Fruit fly (Drosophila melanogaster): ENCODE data around the gene Cht2.

Gene Cht2

dm6 chr3L:1755458-1755984, at the start of gene Cht2:
Cht2 (minus strand) TSS chr3L:1755934.
- TF ChIP-seq pad (GFP tag; optimal IDR thresholded peaks at IDR 0.05) (peak; percentile 71), Mnt (GFP tag; optimal IDR thresholded peaks at IDR 0.05) (peak; percentile 20), Hr96 (GFP tag; optimal IDR thresholded peaks at IDR 0.05) (no peak), toe (GFP tag; optimal IDR thresholded peaks at IDR 0.05) (no peak), cnc (optimal IDR thresholded peaks at IDR 0.05) (no peak), tj (GFP tag; optimal IDR thresholded peaks at IDR 0.05) (peak; percentile 52), ovo (GFP tag; optimal IDR thresholded peaks at IDR 0.05) (no peak), CG33017 (tag; optimal IDR thresholded peaks at IDR 0.05) (no peak)

- TF ChIP-seq kay (GFP tag; ENCODE audit: borderline replicate concordance) (no peak), cnc (optimal IDR thresholded peaks at IDR 0.05) (no peak), CG7101 (tag; optimal IDR thresholded peaks at IDR 0.05) (no peak), toe (GFP tag; optimal IDR thresholded peaks at IDR 0.05) (peak; percentile 39), CG7045 (GFP tag; optimal IDR thresholded peaks at IDR 0.05) (no peak), tj (GFP tag; optimal IDR thresholded peaks at IDR 0.05) (no peak), Hr96 (GFP tag; optimal IDR thresholded peaks at IDR 0.05) (no peak), ovo (GFP tag; optimal IDR thresholded peaks at IDR 0.05) (no peak), CG33017 (tag; optimal IDR thresholded peaks at IDR 0.05) (no peak), CG12768 (GFP tag; optimal IDR thresholded peaks at IDR 0.05) (no peak), CG11617 (GFP tag; optimal IDR thresholded peaks at IDR 0.05) (peak; percentile 17), Crg-1 (GFP tag; optimal IDR thresholded peaks at IDR 0.05) (no peak), CG5204 (GFP tag; optimal IDR thresholded peaks at IDR 0.05) (no peak), bab1 (GFP tag; optimal IDR thresholded peaks at IDR 0.05) (peak; percentile 45), pad (GFP tag; optimal IDR thresholded peaks at IDR 0.05) (peak; percentile 4), cic (GFP tag; optimal IDR thresholded peaks at IDR 0.05) (peak; percentile 22), CG14711 (tag; optimal IDR thresholded peaks at IDR 0.05) (peak; percentile 25), CG1620 (GFP tag; optimal IDR thresholded peaks at IDR 0.05) (no peak), Clk (GFP tag; optimal IDR thresholded peaks at IDR 0.05) (no peak), Mnt (GFP tag; optimal IDR thresholded peaks at IDR 0.05) (peak; percentile 48)
These were observed 47.1 kb upstream of the Cht2 start, which contains the start of the genes JTBR and CG42676 for dm6 chr3L:1802802-1803201. JTBR (minus strand) TSS chr3L:1802856. CG42676 (plus strand) TSS chr3L:1803107.

dm6 chr3L:1798649-1799048, 42.9 kb upstream of the Cht2 start, which contains the start of gene Patj:
Patj (plus strand) TSS chr3L:1798803.
- TF ChIP-seq Crg-1 (GFP tag; optimal IDR thresholded peaks at IDR 0.05) (no peak), tj (GFP tag; optimal IDR thresholded peaks at IDR 0.05) (no peak), bab1 (GFP tag; optimal IDR thresholded peaks at IDR 0.05) (peak; percentile 39), CG14711 (tag; optimal IDR thresholded peaks at IDR 0.05) (peak; percentile 97), CG1620 (GFP tag; optimal IDR thresholded peaks at IDR 0.05) (no peak), kay (GFP tag; ENCODE audit: borderline replicate concordance) (no peak)

- no peak for TF ChIP-seq CG7101 (tag; optimal IDR thresholded peaks at IDR 0.05)
- no peak for TF ChIP-seq CG14711 (tag; optimal IDR thresholded peaks at IDR 0.05)
- TF ChIP-seq CG33017 (tag; optimal IDR thresholded peaks at IDR 0.05) = no peak
These were observed 41.3 kb upstream of the Cht2 start, which contains the start of gene CG12020 for dm6 chr3L:1797005-1797404. CG12020 (plus strand) TSS chr3L:1797305.

- peak; percentile 15 for TF ChIP-seq cic (GFP tag; optimal IDR thresholded peaks at IDR 0.05)
- peak; percentile 22 for TF ChIP-seq CG33017 (tag; optimal IDR thresholded peaks at IDR 0.05)
- no peak for TF ChIP-seq pad (GFP tag; optimal IDR thresholded peaks at IDR 0.05)
- TF ChIP-seq cnc (optimal IDR thresholded peaks at IDR 0.05) = no peak
- peak; percentile 44 for TF ChIP-seq CG14711 (tag; optimal IDR thresholded peaks at IDR 0.05)
- no peak for TF ChIP-seq CG1620 (GFP tag; optimal IDR thresholded peaks at IDR 0.05)
- peak; percentile 16 for TF ChIP-seq Mnt (GFP tag; optimal IDR thresholded peaks at IDR 0.05)
- peak; percentile 68 for TF ChIP-seq bab1 (GFP tag; optimal IDR thresholded peaks at IDR 0.05)
- TF ChIP-seq ovo (GFP tag; optimal IDR thresholded peaks at IDR 0.05) = no peak
- TF ChIP-seq Hr96 (GFP tag; optimal IDR thresholded peaks at IDR 0.05) = no peak
- TF ChIP-seq CG5204 (GFP tag; optimal IDR thresholded peaks at IDR 0.05) = no peak
- TF ChIP-seq CG7101 (tag; optimal IDR thresholded peaks at IDR 0.05) = peak; percentile 50
- no peak for TF ChIP-seq CG11617 (GFP tag; optimal IDR thresholded peaks at IDR 0.05)
- no peak for TF ChIP-seq Clk (GFP tag; optimal IDR thresholded peaks at IDR 0.05)
- no peak for TF ChIP-seq toe (GFP tag; optimal IDR thresholded peaks at IDR 0.05)
- no peak for TF ChIP-seq CG7045 (GFP tag; optimal IDR thresholded peaks at IDR 0.05)
- TF ChIP-seq CG12768 (GFP tag; optimal IDR thresholded peaks at IDR 0.05) = peak; percentile 44
- no peak for TF ChIP-seq kay (GFP tag; ENCODE audit: borderline replicate concordance)
- TF ChIP-seq Crg-1 (GFP tag; optimal IDR thresholded peaks at IDR 0.05) = no peak
- no peak for TF ChIP-seq tj (GFP tag; optimal IDR thresholded peaks at IDR 0.05)
These were observed 39.4 kb upstream of the Cht2 start, which contains the start of the genes alpha-Spec, dlt and Cdc37 for dm6 chr3L:1794943-1795696. alpha-Spec (minus strand) TSS chr3L:1795328. dlt (minus strand) TSS chr3L:1795328. Cdc37 (plus strand) TSS chr3L:1795392.

dm6 chr3L:1794164-1794942, 38.6 kb upstream of the Cht2 start:
- TF ChIP-seq CG1620 (GFP tag; optimal IDR thresholded peaks at IDR 0.05) = no peak
- no peak for TF ChIP-seq Clk (GFP tag; optimal IDR thresholded peaks at IDR 0.05)
- TF ChIP-seq bab1 (GFP tag; optimal IDR thresholded peaks at IDR 0.05) = peak; percentile 48
- peak; percentile 76 for TF ChIP-seq cic (GFP tag; optimal IDR thresholded peaks at IDR 0.05)
- TF ChIP-seq CG12768 (GFP tag; optimal IDR thresholded peaks at IDR 0.05) = peak; percentile 55
- peak; percentile 89 for TF ChIP-seq pad (GFP tag; optimal IDR thresholded peaks at IDR 0.05)
- no peak for TF ChIP-seq CG14711 (tag; optimal IDR thresholded peaks at IDR 0.05)
- TF ChIP-seq CG7045 (GFP tag; optimal IDR thresholded peaks at IDR 0.05) = peak; percentile 10
- TF ChIP-seq kay (GFP tag; ENCODE audit: borderline replicate concordance) = no peak
- peak; percentile 44 for TF ChIP-seq Crg-1 (GFP tag; optimal IDR thresholded peaks at IDR 0.05)
- TF ChIP-seq CG33017 (tag; optimal IDR thresholded peaks at IDR 0.05) = peak; percentile 22
- peak; percentile 81 for TF ChIP-seq ovo (GFP tag; optimal IDR thresholded peaks at IDR 0.05)
- TF ChIP-seq CG7101 (tag; optimal IDR thresholded peaks at IDR 0.05) = peak; percentile 61
- TF ChIP-seq Mnt (GFP tag; optimal IDR thresholded peaks at IDR 0.05) = peak; percentile 56
- TF ChIP-seq CG11617 (GFP tag; optimal IDR thresholded peaks at IDR 0.05) = peak; percentile 34
- no peak for TF ChIP-seq cnc (optimal IDR thresholded peaks at IDR 0.05)
